Fruit fly (Drosophila melanogaster) whole organism, embryonic: ENCODE results near the gene CG6933.
A peak's percentile ranks its signal among the peaks of the same experiment; 100 is the strongest.

ENCODE experiments used
- Abd-B ChIP-seq: fragments of 200-800 bp; sonication (Bioruptor generic); optimal IDR thresholded peaks from 2 replicates; lab custom pipeline; 2018; ENCODE audit warnings: missing biosample characterization, mild to moderate bottlenecking, missing genetic modification characterization, moderate library complexity
- Atf6 ChIP-seq: fragments of 200-800 bp; sonication (Bioruptor generic); IDR thresholded peaks from 2 replicates; pipeline ENCODE4 v1.3.6; 2022; ENCODE audit warnings: missing biosample characterization, missing genetic modification characterization
- Bdp1 ChIP-seq: fragments of 200-800 bp; sonication (Bioruptor generic); optimal IDR thresholded peaks from 3 replicates; lab custom pipeline; 2016; ENCODE audit warnings: missing biosample characterization, missing genetic modification characterization
- CG12219 ChIP-seq: fragments of 200-800 bp; sonication (Bioruptor generic); optimal IDR thresholded peaks from 3 replicates; lab custom pipeline; 2018; ENCODE audit warnings: missing biosample characterization, mild to moderate bottlenecking, missing genetic modification characterization
- CG13287 ChIP-seq: fragments of 200-800 bp; sonication (Bioruptor generic); IDR thresholded peaks from 2 replicates; pipeline ENCODE4 v1.3.6; 2022; ENCODE audit warnings: missing biosample characterization, missing genetic modification characterization; ENCODE audit not compliant: partially characterized antibody
- CG1603 ChIP-seq: fragments of 200-800 bp; sonication (Bioruptor generic); optimal IDR thresholded peaks from 2 replicates; lab custom pipeline; 2019; ENCODE audit warnings: missing biosample characterization, mild to moderate bottlenecking, missing genetic modification characterization, moderate library complexity
- CG17359 ChIP-seq: fragments of 200-800 bp; sonication (Bioruptor generic); optimal IDR thresholded peaks from 3 replicates; lab custom pipeline; 2018; ENCODE audit warnings: missing biosample characterization, mild to moderate bottlenecking, missing genetic modification characterization, moderate library complexity
- CG17612 ChIP-seq: fragments of 200-800 bp; sonication (Bioruptor generic); IDR thresholded peaks from 2 replicates; pipeline ENCODE4 v1.3.6; 2022; ENCODE audit warnings: missing biosample characterization, missing genetic modification characterization
- CG2129 ChIP-seq: fragments of 200-800 bp; sonication (Bioruptor generic); IDR thresholded peaks from 2 replicates; pipeline ENCODE4 v1.3.6; 2022; ENCODE audit warnings: missing biosample characterization, missing genetic modification characterization; ENCODE audit not compliant: partially characterized antibody
- CG34422 ChIP-seq: fragments of 200-800 bp; sonication (Bioruptor generic); IDR thresholded peaks from 3 replicates; pipeline ENCODE4 v1.3.6; 2022; ENCODE audit warnings: missing biosample characterization, missing genetic modification characterization
- CG42726 ChIP-seq: fragments of 200-800 bp; sonication (Bioruptor generic); IDR thresholded peaks from 2 replicates; pipeline ENCODE4 v1.3.6; 2022; ENCODE audit warnings: missing biosample characterization, missing genetic modification characterization; ENCODE audit not compliant: partially characterized antibody
- CG4707 ChIP-seq: fragments of 200-800 bp; sonication (Bioruptor generic); optimal IDR thresholded peaks from 2 replicates; lab custom pipeline; 2018; ENCODE audit warnings: missing biosample characterization, mild to moderate bottlenecking, missing genetic modification characterization, moderate library complexity
- CG6654 ChIP-seq: fragments of 200-800 bp; sonication (Bioruptor generic); optimal IDR thresholded peaks from 2 replicates; lab custom pipeline; 2017; ENCODE audit warnings: missing biosample characterization, mild to moderate bottlenecking, missing genetic modification characterization
- CG7372 ChIP-seq: fragments of 200-800 bp; sonication (Bioruptor generic); IDR thresholded peaks from 2 replicates; pipeline ENCODE4 v1.3.6; 2022; ENCODE audit warnings: missing biosample characterization, missing genetic modification characterization
- Fer1 ChIP-seq: fragments of 200-800 bp; sonication (Bioruptor generic); optimal IDR thresholded peaks from 2 replicates; lab custom pipeline; 2017; ENCODE audit warnings: missing biosample characterization, mild to moderate bottlenecking, missing genetic modification characterization
- HLH54F ChIP-seq: fragments of 200-800 bp; sonication (Bioruptor generic); optimal IDR thresholded peaks from 3 replicates; lab custom pipeline; 2016; ENCODE audit warnings: missing biosample characterization, missing genetic modification characterization
- Hr51 ChIP-seq, 2 experiments: fragments of 200-800 bp; sonication (Bioruptor generic); optimal IDR thresholded peaks; 2 replicates in 1 of 2; 3 replicates in 1 of 2; lab custom pipeline; 2016 to 2018; ENCODE audit warnings: missing biosample characterization in 2 of 2, missing genetic modification characterization in 2 of 2, mild to moderate bottlenecking in 1 of 2, moderate library complexity in 1 of 2
- Lim3 ChIP-seq: fragments of 200-800 bp; sonication (Bioruptor generic); IDR thresholded peaks from 2 replicates; pipeline ENCODE4 v1.3.6; 2022; ENCODE audit warnings: missing biosample characterization, missing genetic modification characterization
- Pdp1 ChIP-seq, 2 experiments: fragments of 200-800 bp; sonication (Bioruptor generic); optimal IDR thresholded peaks; 3 replicates each; lab custom pipeline; 2016; ENCODE audit warnings: missing biosample characterization in 2 of 2, missing genetic modification characterization in 2 of 2, mild to moderate bottlenecking in 1 of 2, moderate library complexity in 1 of 2
- Scr ChIP-seq: fragments of 200-800 bp; sonication (Bioruptor generic); IDR thresholded peaks from 2 replicates; pipeline ENCODE4 v1.3.6; 2022; ENCODE audit warnings: missing biosample characterization, missing genetic modification characterization; ENCODE audit not compliant: partially characterized antibody
- Side ChIP-seq: fragments of 200-800 bp; sonication (Bioruptor generic); optimal IDR thresholded peaks from 2 replicates; lab custom pipeline; 2016; ENCODE audit warnings: missing biosample characterization, missing genetic modification characterization
- Sin3A ChIP-seq: fragments of >200 bp; optimal IDR thresholded peaks from 2 replicates; lab custom pipeline; 2018
- TFAM ChIP-seq: fragments of 200-800 bp; sonication (Bioruptor generic); optimal IDR thresholded peaks from 2 replicates; lab custom pipeline; 2017; ENCODE audit warnings: missing biosample characterization, missing genetic modification characterization, inconsistent platforms
- Tbp ChIP-seq: fragments of >200 bp; optimal IDR thresholded peaks from 2 replicates; lab custom pipeline; 2018; ENCODE audit warnings: missing biosample characterization, missing genetic modification characterization
- aop ChIP-seq: fragments of 200-800 bp; sonication (Bioruptor generic); IDR thresholded peaks from 2 replicates; pipeline ENCODE4 v1.3.6; 2022; ENCODE audit warnings: missing biosample characterization, missing genetic modification characterization
- cas ChIP-seq: fragments of 200-800 bp; sonication (Bioruptor generic); IDR thresholded peaks from 2 replicates; pipeline ENCODE4 v1.3.6; 2022; ENCODE audit warnings: missing biosample characterization, missing genetic modification characterization
- caup ChIP-seq: fragments of 200-800 bp; sonication (Bioruptor generic); optimal IDR thresholded peaks from 3 replicates; lab custom pipeline; 2017; ENCODE audit warnings: missing biosample characterization, mild to moderate bottlenecking, missing genetic modification characterization, moderate library complexity; ENCODE audit not compliant: severe bottlenecking
- da ChIP-seq: fragments of 200-800 bp; sonication (Bioruptor generic); optimal IDR thresholded peaks from 2 replicates; lab custom pipeline; 2016; ENCODE audit warnings: missing biosample characterization, missing genetic modification characterization
- exex ChIP-seq: fragments of 200-800 bp; sonication (Bioruptor generic); optimal IDR thresholded peaks from 4 replicates; lab custom pipeline; 2018; ENCODE audit warnings: missing biosample characterization, mild to moderate bottlenecking, missing genetic modification characterization, moderate library complexity
- grn ChIP-seq: fragments of 200-800 bp; sonication (Bioruptor generic); optimal IDR thresholded peaks from 3 replicates; lab custom pipeline; 2017; ENCODE audit warnings: missing biosample characterization, missing genetic modification characterization
- h ChIP-seq: fragments of >200 bp; optimal IDR thresholded peaks from 2 replicates; lab custom pipeline; 2017
- lab ChIP-seq: fragments of 200-800 bp; sonication (Bioruptor generic); optimal IDR thresholded peaks from 3 replicates; lab custom pipeline; 2017; ENCODE audit warnings: missing biosample characterization, missing genetic modification characterization, mild to moderate bottlenecking, moderate library complexity, missing genetic modification reagents
- onecut ChIP-seq: fragments of 200-800 bp; sonication (Bioruptor generic); IDR thresholded peaks from 2 replicates; pipeline ENCODE4 v1.3.6; 2022; ENCODE audit warnings: missing biosample characterization, missing genetic modification characterization
- otp ChIP-seq: fragments of 200-800 bp; sonication (Bioruptor generic); IDR thresholded peaks from 3 replicates; pipeline ENCODE4, ENCODE4 v1.3.6; 2022; ENCODE audit warnings: missing biosample characterization, missing genetic modification characterization
- pfk ChIP-seq: fragments of 200-800 bp; sonication (Bioruptor generic); optimal IDR thresholded peaks from 2 replicates; lab custom pipeline; 2018; ENCODE audit warnings: missing biosample characterization, mild to moderate bottlenecking, missing genetic modification characterization, moderate library complexity
- pita ChIP-seq: fragments of 200-800 bp; sonication (Bioruptor generic); optimal IDR thresholded peaks from 2 replicates; lab custom pipeline; 2017; ENCODE audit warnings: missing biosample characterization, mild to moderate bottlenecking, missing genetic modification characterization
- ranshi ChIP-seq: fragments of 200-800 bp; sonication (Bioruptor generic); IDR thresholded peaks from 2 replicates; pipeline ENCODE4 v1.3.6; 2022; ENCODE audit warnings: missing biosample characterization, missing genetic modification characterization
- row ChIP-seq: fragments of 200-800 bp; sonication (Bioruptor generic); IDR thresholded peaks from 3 replicates; pipeline ENCODE4 v1.3.6; 2022; ENCODE audit warnings: missing biosample characterization, missing genetic modification characterization
- sens ChIP-seq: fragments of 200-800 bp; sonication (Bioruptor generic); peaks from one replicate; lab custom pipeline; 2016; ENCODE audit warnings: missing biosample characterization, missing genetic modification characterization
- sima ChIP-seq: fragments of 200-800 bp; sonication (Bioruptor generic); optimal IDR thresholded peaks from 2 replicates; lab custom pipeline; 2016; ENCODE audit warnings: missing biosample characterization, missing genetic modification characterization
- slbo ChIP-seq: fragments of 200-800 bp; sonication (Bioruptor generic); IDR thresholded peaks from 2 replicates; pipeline ENCODE4 v1.3.6; 2022; ENCODE audit warnings: missing biosample characterization, missing genetic modification characterization
- vnd ChIP-seq: fragments of 200-800 bp; sonication (Bioruptor generic); IDR thresholded peaks from 3 replicates; pipeline ENCODE4 v1.3.6; 2022; ENCODE audit warnings: missing biosample characterization, missing genetic modification characterization; ENCODE audit not compliant: partially characterized antibody

CG6933 gene

DNA sequence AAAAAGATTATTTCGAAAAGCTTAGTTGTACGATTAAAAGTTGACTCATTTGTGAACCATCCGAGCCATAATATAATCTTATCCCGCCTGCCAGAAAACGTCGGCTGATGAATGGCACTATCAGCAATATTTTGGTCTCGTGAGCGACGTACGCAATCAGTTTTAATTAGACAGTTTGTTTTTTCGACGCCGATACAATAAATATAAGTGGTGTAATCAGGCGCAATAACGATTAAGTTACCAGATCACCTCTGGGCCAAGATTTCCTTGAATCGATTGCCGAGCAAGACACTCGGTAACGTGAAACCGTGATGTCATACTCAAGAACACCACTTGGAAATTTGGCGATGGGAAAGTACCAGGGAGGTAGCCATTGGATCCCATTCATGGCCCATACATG is 11.1 kb downstream of the CG6933 start (continued):
- TF ChIP-seq CG7372 (GFP tag; lab: Robert Waterston, UW) (no peak), caup (GFP tag; lab: Kevin White, UChicago) (peak; percentile 37), Fer1 (GFP tag; lab: Kevin White, UChicago) (peak; percentile 3), CG13287 (no peak), cas (no peak), Lim3 (GFP tag; lab: Robert Waterston, UW) (peak; percentile 70; the same call in 1 of the 2 replicates), otp (GFP tag; lab: Robert Waterston, UW) (no peak), vnd (0 out of 3 replicates have a peak, but pooled peaks have one; percentile 12)

- TF ChIP-seq Scr (GFP tag; lab: Robert Waterston, UW) (no peak), row (no peak), exex (peak; percentile 79), ranshi (GFP tag; lab: Robert Waterston, UW) (no peak), grn (peak; percentile 20), CG13287 (no peak), CG6654 (GFP tag; lab: Kevin White, UChicago) (no peak), aop (GFP tag; lab: Robert Waterston, UW) (no peak), sens (GFP tag; lab: Kevin White, UChicago) (peak; percentile 11), Hr51 (GFP tag; optimal IDR thresholded peaks at IDR 0.05; lab: Kevin White, UChicago) (no peak), Pdp1 (GFP tag; optimal IDR thresholded peaks at IDR 0.05; lab: Kevin White, UChicago) (no peak), Sin3A (lab: Kevin White, UChicago) (no peak)
Measured at dm6 chr3L:20206950-20207584, 13.2 kb downstream of the CG6933 start, which contains the start of gene CG6996. Gene CG6996, plus strand, starts transcription at chr3L:20207534.

DNA sequence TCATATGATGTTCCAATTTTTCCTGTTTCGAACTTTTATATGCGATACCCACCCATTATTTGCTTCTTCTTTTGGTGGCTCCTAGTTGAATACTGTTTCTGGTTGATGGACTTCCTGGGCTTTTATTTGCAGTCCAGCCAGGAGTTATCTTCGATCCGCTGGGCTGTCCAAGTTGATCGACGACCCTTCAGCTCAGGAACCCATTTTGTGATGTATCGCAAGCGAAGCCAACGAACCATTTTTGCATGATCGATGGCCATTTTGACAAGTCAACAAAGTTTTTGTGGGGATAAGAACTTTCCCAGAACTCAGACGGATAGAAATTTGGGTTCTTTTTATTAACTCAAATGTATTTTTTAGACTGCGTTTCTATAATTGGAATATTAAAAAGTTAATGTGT is 14.3 kb downstream of the CG6933 start, which contains the start of gene CG7290:
TSS of gene CG7290 (minus strand) at position 101 of the 400 bp plus-strand sequence.
- TF ChIP-seq lab (GFP tag; lab: Kevin White, UChicago) (peak; percentile 11), Atf6 (GFP tag; lab: Robert Waterston, UW) (no peak)
- TF ChIP-seq, all 482 proteins: peak for 1

dm6 chr3L:20203587-20203986 is 16.6 kb downstream of the CG6933 start, which contains the start of gene CG7298:
Gene CG7298, minus strand, starts transcription at chr3L:20203687.
- TF ChIP-seq Bdp1 (GFP tag; lab: Kevin White, UChicago): no peak
- peak; percentile 63 for TF ChIP-seq exex
- no peak for TF ChIP-seq Side
- TF ChIP-seq Tbp (GFP tag; lab: Kevin White, UChicago): no peak
- TF ChIP-seq Sin3A (lab: Kevin White, UChicago): no peak
- TF ChIP-seq pfk: peak; percentile 30

DNA sequence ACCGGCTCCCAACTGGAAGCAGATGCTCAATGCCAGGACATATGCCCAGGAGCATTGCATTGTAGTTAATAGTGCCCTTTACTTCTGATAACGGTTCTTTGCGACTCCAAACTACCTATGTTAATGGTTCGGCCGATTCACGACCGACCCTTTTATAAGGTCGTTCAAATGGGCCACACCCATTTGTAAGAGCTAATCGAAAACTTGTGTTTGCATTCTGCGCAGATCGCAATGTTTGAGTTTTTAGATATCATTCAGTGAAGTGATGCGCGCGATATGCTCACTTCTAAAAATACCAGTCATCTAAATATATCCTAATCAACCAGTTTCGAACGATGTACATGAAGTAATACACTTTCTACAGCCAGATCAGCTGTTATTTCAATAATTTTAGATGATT is 18.7 kb downstream of the CG6933 start, which contains the start of gene obst-F:
TSS of gene obst-F (minus strand) at position 101 of the 400 bp plus-strand sequence.
- TF ChIP-seq CG12219 (no peak), CG4707 (GFP tag; lab: Kevin White, UChicago) (no peak), CG1603 (no peak), CG34422 (no peak), CG6654 (GFP tag; lab: Kevin White, UChicago) (no peak), row (no peak), h (lab: Kevin White, UChicago) (no peak), pita (no peak), HLH54F (GFP tag; lab: Kevin White, UChicago) (no peak), sima (no peak), CG2129 (GFP tag; lab: Robert Waterston, UW) (no peak), onecut (GFP tag; lab: Robert Waterston, UW) (no peak), slbo (GFP tag; lab: Robert Waterston, UW) (no peak), CG42726 (GFP tag; lab: Robert Waterston, UW) (no peak), da (GFP tag; lab: Kevin White, UChicago) (no peak), TFAM (no peak), CG17612 (GFP tag; lab: Robert Waterston, UW) (no peak), CG17359 (tag; lab: Kevin White, UChicago) (no peak), Abd-B (no peak)
